Worm (Caenorhabditis elegans): Measurements from ENCODE around the gene str-227.

DNA sequence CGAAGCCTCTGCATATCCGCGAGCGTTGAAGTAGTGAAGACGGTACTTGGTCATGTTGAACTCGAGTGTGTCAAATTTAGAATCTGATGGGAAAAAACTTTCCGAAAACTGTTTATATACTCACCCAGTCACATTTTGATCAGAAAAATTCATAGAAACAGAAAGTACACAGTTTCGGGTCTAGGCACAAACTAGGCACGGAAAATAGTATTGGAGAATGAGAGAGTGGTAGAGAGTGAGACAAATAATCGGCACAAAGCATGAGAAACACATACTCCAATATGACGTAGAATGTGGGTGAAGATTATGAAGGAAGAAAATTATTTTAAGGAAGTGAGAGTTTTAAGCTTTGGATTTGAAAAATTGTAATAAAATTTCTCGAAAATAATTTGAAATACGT is 49.6 kb upstream of the str-227 start, which contains the start of gene gst-33:
- TF ChIP-seq let-607 (tag; optimal IDR thresholded peaks at IDR 0.05) (no peak), ztf-18 (tag; optimal IDR thresholded peaks at IDR 0.05) (no peak), snpc-4 (GFP tag; optimal IDR thresholded peaks at IDR 0.05) (no peak), snpc-4 (tag; optimal IDR thresholded peaks at IDR 0.05) (no peak), lin-40 (tag; optimal IDR thresholded peaks at IDR 0.05) (no peak), madf-10 (tag; optimal IDR thresholded peaks at IDR 0.05) (no peak), akir-1 (GFP tag; optimal IDR thresholded peaks at IDR 0.05) (no peak), egrh-3 (GFP tag; IDR thresholded peaks at IDR 0.05) (no peak), ekl-4 (GFP tag; IDR thresholded peaks at IDR 0.05) (no peak), ztf-26 (tag; optimal IDR thresholded peaks at IDR 0.05) (no peak), ama-1 (optimal IDR thresholded peaks at IDR 0.05) (no peak), ama-1 (GFP tag; optimal IDR thresholded peaks at IDR 0.05) (no peak), unc-62 (GFP tag; optimal IDR thresholded peaks at IDR 0.05) (no peak), madf-6 (GFP tag; IDR thresholded peaks at IDR 0.05) (no peak)
